Fruit fly (Drosophila melanogaster) Kc167 (cell line): ENCODE results near the gene CG8360.

Experiments used
- Myc ChIP-seq: fragments of >200 bp; optimal IDR thresholded peaks from 2 replicates; lab custom pipeline; 2017; ENCODE audit warnings: missing external identifiers
- Sin3A ChIP-seq: fragments of >200 bp; optimal IDR thresholded peaks from 2 replicates; lab custom pipeline; 2018; ENCODE audit warnings: missing external identifiers
- h ChIP-seq: fragments of >200 bp; optimal IDR thresholded peaks from 3 replicates; lab custom pipeline; 2018; ENCODE audit warnings: missing external identifiers
- insv ChIP-seq: fragments of >200 bp; optimal IDR thresholded peaks from 3 replicates; lab custom pipeline; 2018; ENCODE audit warnings: missing external identifiers
- psq ChIP-seq: fragments of >200 bp; optimal IDR thresholded peaks from 2 replicates; lab custom pipeline; 2017; ENCODE audit warnings: missing external identifiers

DNA sequence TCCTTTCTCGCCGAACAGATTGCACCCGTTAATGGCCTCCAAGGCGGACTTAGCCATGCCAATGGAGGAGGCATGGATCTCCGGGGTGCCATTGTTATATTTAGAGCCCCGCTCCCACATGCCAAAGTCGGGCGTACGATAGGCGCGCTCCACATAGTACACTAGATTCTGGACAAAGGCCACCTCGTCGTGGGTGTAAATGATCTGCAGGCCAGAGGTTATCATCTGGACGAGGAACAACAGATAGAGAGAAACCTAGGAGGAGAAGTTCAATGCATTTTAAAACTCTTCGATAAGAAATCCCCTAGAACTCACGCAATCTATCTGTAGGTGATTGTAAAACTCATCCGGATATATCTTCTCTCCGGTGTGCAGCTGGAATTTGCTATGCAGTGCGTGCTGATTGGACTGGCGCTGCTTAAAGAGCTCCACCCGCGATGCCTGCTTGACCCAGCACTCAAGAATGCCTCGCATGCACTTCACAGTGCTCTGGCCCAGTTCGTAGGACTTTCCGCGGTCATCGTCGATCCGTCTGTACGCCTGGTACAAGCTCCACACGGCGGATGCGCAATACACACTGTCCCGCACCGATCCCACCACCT lies 16.9 kb upstream of the CG8360 start:
- no peak for TF ChIP-seq Sin3A (lab: Kevin White, UChicago)
- no peak for TF ChIP-seq psq (lab: Kevin White, UChicago)
- no peak for TF ChIP-seq insv (lab: Kevin White, UChicago)
- TF ChIP-seq Myc (lab: Kevin White, UChicago) = no peak
- no peak for TF ChIP-seq h (lab: Kevin White, UChicago)
